Worm (Caenorhabditis elegans): ENCODE data around the gene fezf-1.
"Not testable (repeated sequence)": the region's sequence is repeated elsewhere in the genome, so short reads cannot be mapped to it uniquely, and the experiment has no call there.

Gene fezf-1

DNA sequence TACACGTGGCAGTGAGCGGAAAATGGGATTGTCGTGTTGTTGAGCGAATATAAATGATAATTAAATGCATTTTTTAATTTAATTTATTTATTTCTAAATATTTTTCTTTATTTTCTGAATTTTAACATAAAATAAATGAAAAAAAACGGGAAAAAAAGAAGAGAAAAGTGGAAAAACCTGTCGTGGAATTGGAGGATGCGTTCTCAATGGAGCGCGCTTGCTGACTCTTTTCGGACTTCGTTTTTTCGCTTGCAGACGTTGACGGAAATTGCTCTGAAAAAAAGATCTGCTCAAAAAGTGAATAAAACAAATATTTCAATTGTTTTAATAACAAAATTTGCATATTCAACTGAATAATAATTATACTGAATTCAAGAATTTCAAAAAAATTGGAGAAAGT, 12.4 kb upstream of the fezf-1 start:
- TF ChIP-seq lin-11 (tag; optimal IDR thresholded peaks at IDR 0.05) (no peak), pat-9 (tag; optimal IDR thresholded peaks at IDR 0.05) (no peak), ceh-45 (GFP tag; IDR thresholded peaks at IDR 0.05) (no peak), ceh-22 (tag; optimal IDR thresholded peaks at IDR 0.05) (no peak), pha-4 (tag; optimal IDR thresholded peaks at IDR 0.05) (no peak)

DNA sequence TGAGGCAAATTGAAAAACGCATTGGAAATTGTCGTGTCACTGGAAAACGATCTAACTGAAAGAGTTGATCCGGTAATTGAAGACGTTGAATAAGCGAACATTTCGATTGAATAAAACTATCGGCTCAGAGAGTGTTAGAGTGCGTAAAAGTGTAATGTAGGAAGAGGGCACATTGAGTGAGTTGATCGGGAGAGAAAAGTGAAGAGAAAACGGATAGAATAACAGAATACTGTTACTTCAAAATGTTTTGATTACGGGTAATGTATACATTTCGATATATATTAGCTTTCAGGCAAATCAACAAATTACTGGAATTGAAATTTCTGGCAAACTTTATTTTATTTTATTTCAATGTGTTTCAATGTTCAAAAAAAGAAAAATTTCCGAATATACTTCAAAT, 11.2 kb upstream of the fezf-1 start, which contains the start of gene uso-1:
Gene uso-1, minus strand, starts transcription at position 101 of the 400 bp plus-strand sequence.
- no peak for TF ChIP-seq ceh-2 (tag; optimal IDR thresholded peaks at IDR 0.05)
- no peak for TF ChIP-seq syd-9 (tag; optimal IDR thresholded peaks at IDR 0.05)
- no peak for TF ChIP-seq sox-4 (tag; optimal IDR thresholded peaks at IDR 0.05)
- TF ChIP-seq tbx-2 (tag; optimal IDR thresholded peaks at IDR 0.05) = no peak
- TF ChIP-seq Y22D7AL.16 (tag; optimal IDR thresholded peaks at IDR 0.05) = no peak
- TF ChIP-seq npax-4 (tag; optimal IDR thresholded peaks at IDR 0.05) = no peak
- TF ChIP-seq ama-1 (optimal IDR thresholded peaks at IDR 0.05) = no peak
- TF ChIP-seq ceh-22 (tag; optimal IDR thresholded peaks at IDR 0.05) = no peak
- TF ChIP-seq pag-3 (tag; optimal IDR thresholded peaks at IDR 0.05; ENCODE audit: borderline replicate concordance) = no peak
- no peak for TF ChIP-seq K09A11.1 (tag; optimal IDR thresholded peaks at IDR 0.05; ENCODE audit: insufficient read depth)
- no peak for TF ChIP-seq mec-3 (tag; optimal IDR thresholded peaks at IDR 0.05; ENCODE audit: borderline replicate concordance)
- TF ChIP-seq pat-9 (tag; optimal IDR thresholded peaks at IDR 0.05) = no peak
- no peak for TF ChIP-seq nfya-1 (tag; optimal IDR thresholded peaks at IDR 0.05)
- TF ChIP-seq nhr-11 (tag; optimal IDR thresholded peaks at IDR 0.05) = no peak
- TF ChIP-seq rnt-1 (tag; optimal IDR thresholded peaks at IDR 0.05) = no peak

DNA sequence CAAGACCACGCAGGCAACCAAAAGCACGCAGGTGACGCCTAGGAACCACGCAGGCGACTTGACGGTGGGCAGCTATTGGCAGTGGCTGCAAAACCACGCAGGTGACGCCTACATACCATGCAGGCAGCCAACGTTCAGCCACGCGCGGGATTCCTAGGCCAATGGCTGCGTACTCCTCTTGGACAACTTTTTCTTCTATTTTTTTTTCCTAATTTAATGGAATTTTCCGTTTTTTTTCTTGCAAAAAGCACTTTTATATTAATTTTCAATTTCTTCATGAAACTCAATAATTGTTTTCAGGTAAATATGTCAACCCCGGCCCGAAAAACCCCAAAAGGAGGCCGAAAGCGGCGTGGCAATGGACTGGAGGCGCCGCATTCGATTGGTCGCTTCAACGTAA, 10.7 kb upstream of the fezf-1 start, which contains the start of gene Y38H8A.7:
Gene Y38H8A.7, plus strand, starts transcription at position 301 of the 400 bp plus-strand sequence.
- not testable (repeated sequence) for TF ChIP-seq tbx-2, pax-1, sox-4 (tag; optimal IDR thresholded peaks at IDR 0.05)

DNA sequence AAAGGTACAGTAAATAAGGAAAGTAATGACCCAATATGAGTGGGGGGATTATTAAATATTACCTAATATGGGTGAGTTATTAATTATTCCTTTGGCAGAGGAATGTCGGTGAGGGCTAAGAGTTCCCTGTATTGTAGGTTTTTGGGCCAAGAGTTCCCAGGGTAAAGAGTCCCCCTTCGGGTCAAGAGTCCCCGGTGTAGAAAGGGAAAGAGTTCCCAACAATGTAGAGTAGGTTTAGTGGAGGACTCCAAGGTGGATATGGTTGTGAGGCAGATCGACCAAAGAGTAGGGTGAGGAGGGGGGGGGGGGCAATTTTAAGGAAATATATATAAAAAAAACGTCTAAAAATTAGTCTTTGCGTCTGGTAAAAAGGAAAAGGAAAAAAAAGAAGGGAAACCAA, 9.0 kb upstream of the fezf-1 start:
- TF ChIP-seq elt-2 (tag; optimal IDR thresholded peaks at IDR 0.05) = no peak
- TF ChIP-seq ceh-24 (tag; optimal IDR thresholded peaks at IDR 0.05) = no peak
- no peak for TF ChIP-seq ceh-48 (tag; optimal IDR thresholded peaks at IDR 0.05)
- TF ChIP-seq ceh-19 (GFP tag; optimal IDR thresholded peaks at IDR 0.05) = no peak
- TF ChIP-seq T23F11.4 (GFP tag; optimal IDR thresholded peaks at IDR 0.05) = no peak
- TF ChIP-seq elt-4 (tag; optimal IDR thresholded peaks at IDR 0.05) = no peak
- no peak for TF ChIP-seq sox-4 (tag; optimal IDR thresholded peaks at IDR 0.05)
- TF ChIP-seq ceh-30 (tag; optimal IDR thresholded peaks at IDR 0.05) = no peak
- no peak for TF ChIP-seq hlh-13 (GFP tag; optimal IDR thresholded peaks at IDR 0.05)
- no peak for TF ChIP-seq ceh-14 (tag; optimal IDR thresholded peaks at IDR 0.05)
- TF ChIP-seq fkh-6 (tag; optimal IDR thresholded peaks at IDR 0.05) = no peak
- no peak for TF ChIP-seq Y22D7AL.16 (tag; optimal IDR thresholded peaks at IDR 0.05)
- no peak for TF ChIP-seq ceh-2 (tag; optimal IDR thresholded peaks at IDR 0.05)
- no peak for TF ChIP-seq ceh-45 (GFP tag; IDR thresholded peaks at IDR 0.05)
- TF ChIP-seq nhr-11 (tag; optimal IDR thresholded peaks at IDR 0.05) = no peak

DNA sequence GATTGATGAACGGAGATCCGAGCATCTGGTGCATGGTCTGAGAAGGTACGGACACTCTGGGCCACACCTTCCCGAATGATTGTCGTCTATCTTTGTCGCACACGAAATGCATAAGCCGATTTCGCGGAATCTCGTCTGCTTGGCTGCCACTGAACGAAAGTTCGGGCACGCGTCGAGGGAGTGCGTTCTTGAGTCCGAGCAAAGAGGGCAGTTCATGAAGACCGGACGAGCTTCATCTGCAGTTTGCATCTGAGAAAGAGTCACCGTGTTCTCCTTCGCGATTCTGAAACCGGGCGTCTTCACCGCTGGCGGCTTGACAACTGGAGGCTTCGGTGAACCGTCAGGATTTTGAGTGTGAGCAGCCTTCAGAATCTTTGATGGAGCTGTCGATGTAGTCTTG, 7.7 kb upstream of the fezf-1 start:
- TF ChIP-seq pros-1 (tag; optimal IDR thresholded peaks at IDR 0.05) (no peak), C08G9.2 (tag; optimal IDR thresholded peaks at IDR 0.05) (no peak), pha-4 (tag; optimal IDR thresholded peaks at IDR 0.05) (no peak), elt-4 (tag; optimal IDR thresholded peaks at IDR 0.05) (no peak), hlh-15 (tag; optimal IDR thresholded peaks at IDR 0.05) (no peak), ceh-31 (tag; optimal IDR thresholded peaks at IDR 0.05) (no peak), ceh-19 (GFP tag; optimal IDR thresholded peaks at IDR 0.05) (no peak), pqm-1 (tag; optimal IDR thresholded peaks at IDR 0.05) (no peak), ceh-24 (tag; optimal IDR thresholded peaks at IDR 0.05) (no peak)
